Fruit fly (Drosophila melanogaster) whole organism, embryonic: ENCODE measurements around the gene CG6791.

Experiments
- Atf6 ChIP-seq: fragments of 200-800 bp; sonication (Bioruptor generic); IDR thresholded peaks from 2 replicates; pipeline ENCODE4 v1.3.6; 2022; ENCODE audit warnings: missing biosample characterization, missing genetic modification characterization
- Bgb ChIP-seq: fragments of 200-800 bp; sonication (Bioruptor generic); IDR thresholded peaks from 2 replicates; pipeline ENCODE4 v1.3.6; 2022; ENCODE audit warnings: missing biosample characterization, missing genetic modification characterization; ENCODE audit not compliant: partially characterized antibody
- Blimp-1 ChIP-seq: fragments of 200-800 bp; sonication (Bioruptor generic); optimal IDR thresholded peaks from 3 replicates; lab custom pipeline; 2018; ENCODE audit warnings: missing biosample characterization, missing genetic modification characterization, mild to moderate bottlenecking, moderate library complexity, missing genetic modification reagents
- CG10209 ChIP-seq: fragments of 200-800 bp; sonication (Bioruptor generic); optimal IDR thresholded peaks from 3 replicates; lab custom pipeline; 2017; ENCODE audit warnings: missing biosample characterization, mild to moderate bottlenecking, missing genetic modification characterization, missing genetic modification reagents
- CG10431 ChIP-seq: fragments of 200-800 bp; sonication (Bioruptor generic); optimal IDR thresholded peaks from 3 replicates; lab custom pipeline; 2018; ENCODE audit warnings: missing biosample characterization, mild to moderate bottlenecking, missing genetic modification characterization
- CG10543 ChIP-seq: fragments of 200-800 bp; sonication (Bioruptor generic); optimal IDR thresholded peaks from 3 replicates; lab custom pipeline; 2017; ENCODE audit warnings: missing biosample characterization, mild to moderate bottlenecking, missing genetic modification characterization, moderate library complexity
- CG11696 ChIP-seq: fragments of 200-800 bp; sonication (Bioruptor generic); IDR thresholded peaks from 2 replicates; pipeline ENCODE4 v1.3.6; 2022; ENCODE audit warnings: missing biosample characterization, missing genetic modification characterization
- CG12236 ChIP-seq: fragments of 200-800 bp; sonication (Bioruptor generic); optimal IDR thresholded peaks from 2 replicates; lab custom pipeline; 2016; ENCODE audit warnings: missing biosample characterization, missing genetic modification characterization
- CG12769 ChIP-seq: fragments of 200-800 bp; sonication (Bioruptor generic); optimal IDR thresholded peaks from 2 replicates; lab custom pipeline; 2019; ENCODE audit warnings: missing biosample characterization, mild to moderate bottlenecking, missing genetic modification characterization, moderate library complexity
- CG13123 ChIP-seq: fragments of 200-800 bp; sonication (Bioruptor generic); optimal IDR thresholded peaks from 2 replicates; lab custom pipeline; 2016; ENCODE audit warnings: missing biosample characterization, missing genetic modification characterization
- CG15073 ChIP-seq: fragments of 200-800 bp; sonication (Bioruptor generic); optimal IDR thresholded peaks from 2 replicates; lab custom pipeline; 2016; ENCODE audit warnings: missing biosample characterization, missing genetic modification characterization
- CG16813 ChIP-seq: fragments of 200-800 bp; sonication (Bioruptor generic); IDR thresholded peaks from 3 replicates; pipeline ENCODE4 v1.3.6; 2022; ENCODE audit warnings: missing biosample characterization, missing genetic modification characterization; ENCODE audit not compliant: partially characterized antibody
- CG17385 ChIP-seq: fragments of 200-800 bp; sonication (Bioruptor generic); optimal IDR thresholded peaks from 3 replicates; lab custom pipeline; 2018; ENCODE audit warnings: missing biosample characterization, mild to moderate bottlenecking, missing genetic modification characterization
- CG1792 ChIP-seq: fragments of 200-800 bp; sonication (Bioruptor generic); optimal IDR thresholded peaks from 2 replicates; lab custom pipeline; 2016; ENCODE audit warnings: missing biosample characterization, missing genetic modification characterization
- CG18599 ChIP-seq: fragments of 200-800 bp; sonication (Bioruptor generic); optimal IDR thresholded peaks from 3 replicates; lab custom pipeline; 2017; ENCODE audit warnings: missing biosample characterization, missing genetic modification characterization, mild to moderate bottlenecking, moderate library complexity, missing genetic modification reagents
- CG2116 ChIP-seq: fragments of 200-800 bp; sonication (Bioruptor generic); optimal IDR thresholded peaks from 3 replicates; lab custom pipeline; 2018; ENCODE audit warnings: missing biosample characterization, mild to moderate bottlenecking, missing genetic modification characterization
- CG2129 ChIP-seq: fragments of 200-800 bp; sonication (Bioruptor generic); IDR thresholded peaks from 2 replicates; pipeline ENCODE4 v1.3.6; 2022; ENCODE audit warnings: missing biosample characterization, missing genetic modification characterization; ENCODE audit not compliant: partially characterized antibody
- CG3281 ChIP-seq: fragments of 200-800 bp; sonication (Bioruptor generic); optimal IDR thresholded peaks from 3 replicates; lab custom pipeline; 2017; ENCODE audit warnings: missing biosample characterization, mild to moderate bottlenecking, missing genetic modification characterization
- CG33213 ChIP-seq: fragments of 200-800 bp; sonication (Bioruptor generic); optimal IDR thresholded peaks from 3 replicates; lab custom pipeline; 2016; ENCODE audit warnings: missing biosample characterization, missing genetic modification characterization
- CG3995 ChIP-seq: fragments of 200-800 bp; sonication (Bioruptor generic); optimal IDR thresholded peaks from 3 replicates; lab custom pipeline; 2016; ENCODE audit warnings: missing biosample characterization, missing genetic modification characterization
- CG4854 ChIP-seq: fragments of 200-800 bp; sonication (Bioruptor generic); optimal IDR thresholded peaks from 2 replicates; lab custom pipeline; 2016; ENCODE audit warnings: missing biosample characterization, missing genetic modification characterization, inconsistent platforms
- CG7357 ChIP-seq: fragments of 200-800 bp; sonication (Bioruptor generic); IDR thresholded peaks from 3 replicates; pipeline ENCODE4 v1.3.6; 2022; ENCODE audit warnings: missing biosample characterization, missing genetic modification characterization
- CG7928 ChIP-seq: fragments of 200-800 bp; sonication (Bioruptor generic); optimal IDR thresholded peaks from 2 replicates; lab custom pipeline; 2017; ENCODE audit warnings: missing biosample characterization, mild to moderate bottlenecking, missing genetic modification characterization
- CG8765 ChIP-seq: fragments of 200-800 bp; sonication (Bioruptor generic); IDR thresholded peaks from 2 replicates; pipeline ENCODE4 v1.3.6; 2022; ENCODE audit warnings: missing biosample characterization, missing genetic modification characterization
- CG9727 ChIP-seq: fragments of 200-800 bp; sonication (Bioruptor generic); optimal IDR thresholded peaks from 3 replicates; lab custom pipeline; 2017; ENCODE audit warnings: missing biosample characterization, mild to moderate bottlenecking, missing genetic modification characterization
- CG9797 ChIP-seq: fragments of 200-800 bp; sonication (Bioruptor generic); optimal IDR thresholded peaks from 3 replicates; lab custom pipeline; 2018; ENCODE audit warnings: missing biosample characterization, mild to moderate bottlenecking, missing genetic modification characterization
- CHES-1-like ChIP-seq: fragments of 200-800 bp; sonication (Bioruptor generic); optimal IDR thresholded peaks from 2 replicates; lab custom pipeline; 2016; ENCODE audit warnings: missing biosample characterization, missing genetic modification characterization
- Dref ChIP-seq: fragments of 200-800 bp; sonication (Bioruptor generic); IDR thresholded peaks from 2 replicates; pipeline ENCODE4 v1.3.6; 2022; ENCODE audit warnings: missing biosample characterization, missing genetic modification characterization
- Drgx ChIP-seq: fragments of 200-800 bp; sonication (Bioruptor generic); IDR thresholded peaks from 2 replicates; pipeline ENCODE4 v1.3.6; 2022; ENCODE audit warnings: missing biosample characterization, missing genetic modification characterization
- E2f2 ChIP-seq: fragments of 200-800 bp; sonication (Bioruptor generic); IDR thresholded peaks from 2 replicates; pipeline ENCODE4 v1.3.6; 2022; ENCODE audit warnings: missing biosample characterization, missing genetic modification characterization
- Fer1 ChIP-seq: fragments of 200-800 bp; sonication (Bioruptor generic); optimal IDR thresholded peaks from 2 replicates; lab custom pipeline; 2017; ENCODE audit warnings: missing biosample characterization, mild to moderate bottlenecking, missing genetic modification characterization
- Hey ChIP-seq: fragments of 200-800 bp; sonication (Bioruptor generic); optimal IDR thresholded peaks from 3 replicates; lab custom pipeline; 2018; ENCODE audit warnings: missing biosample characterization, mild to moderate bottlenecking, missing genetic modification characterization
- HmgZ ChIP-seq: fragments of 200-800 bp; sonication (Bioruptor generic); optimal IDR thresholded peaks from 2 replicates; lab custom pipeline; 2018; ENCODE audit warnings: missing biosample characterization, mild to moderate bottlenecking, missing genetic modification characterization
- Hsf ChIP-seq: fragments of 200-800 bp; sonication (Bioruptor generic); optimal IDR thresholded peaks from 3 replicates; lab custom pipeline; 2016; ENCODE audit warnings: missing biosample characterization, missing genetic modification characterization
- Meics ChIP-seq: fragments of 200-800 bp; sonication (Bioruptor generic); optimal IDR thresholded peaks from 2 replicates; lab custom pipeline; 2017; ENCODE audit warnings: missing biosample characterization, mild to moderate bottlenecking, missing genetic modification characterization
- Mrtf ChIP-seq: fragments of 200-800 bp; sonication (Bioruptor generic); IDR thresholded peaks from 3 replicates; pipeline ENCODE4 v1.3.6; 2022; ENCODE audit warnings: missing biosample characterization, missing genetic modification characterization
- Rx ChIP-seq: fragments of 200-800 bp; sonication (Bioruptor generic); IDR thresholded peaks from 2 replicates; pipeline ENCODE4 v1.3.6; 2022; ENCODE audit warnings: missing biosample characterization, missing genetic modification characterization
- cad ChIP-seq: fragments of >200 bp; optimal IDR thresholded peaks from 2 replicates; lab custom pipeline; 2017; ENCODE audit warnings: missing biosample characterization, missing genetic modification characterization
- chn ChIP-seq: fragments of 200-800 bp; sonication (Bioruptor generic); optimal IDR thresholded peaks from 2 replicates; lab custom pipeline; 2016; ENCODE audit warnings: missing biosample characterization, missing genetic modification characterization
- croc ChIP-seq: fragments of 200-800 bp; sonication (Bioruptor generic); conservative IDR thresholded peaks from 3 replicates; pipeline ENCODE4 v1.3.6; 2022; ENCODE audit warnings: missing biosample characterization, missing genetic modification characterization
- grn ChIP-seq: fragments of 200-800 bp; sonication (Bioruptor generic); optimal IDR thresholded peaks from 3 replicates; lab custom pipeline; 2017; ENCODE audit warnings: missing biosample characterization, missing genetic modification characterization
- pros ChIP-seq: fragments of 200-800 bp; sonication (Bioruptor generic); optimal IDR thresholded peaks from 3 replicates; lab custom pipeline; 2019; ENCODE audit warnings: missing biosample characterization, mild to moderate bottlenecking, missing genetic modification characterization, moderate library complexity
- run ChIP-seq: fragments of 200-800 bp; sonication (Bioruptor generic); optimal IDR thresholded peaks from 3 replicates; lab custom pipeline; 2018; ENCODE audit warnings: missing biosample characterization, mild to moderate bottlenecking, missing genetic modification characterization
- schlank ChIP-seq: fragments of 200-800 bp; sonication (Bioruptor generic); optimal IDR thresholded peaks from 2 replicates; lab custom pipeline; 2018; ENCODE audit warnings: missing biosample characterization, mild to moderate bottlenecking, missing genetic modification characterization
- sd ChIP-seq: fragments of 200-800 bp; sonication (Bioruptor generic); optimal IDR thresholded peaks from 3 replicates; lab custom pipeline; 2018; ENCODE audit warnings: missing biosample characterization, mild to moderate bottlenecking, missing genetic modification characterization, moderate library complexity
- seq ChIP-seq: fragments of 200-800 bp; sonication (Bioruptor generic); IDR thresholded peaks from 2 replicates; pipeline ENCODE4 v1.3.6; 2022; ENCODE audit warnings: missing biosample characterization, missing genetic modification characterization
- sqz ChIP-seq: fragments of 200-800 bp; sonication (Bioruptor generic); optimal IDR thresholded peaks from 3 replicates; lab custom pipeline; 2018; ENCODE audit warnings: missing biosample characterization, mild to moderate bottlenecking, missing genetic modification characterization
- zen ChIP-seq: fragments of 200-800 bp; sonication (Bioruptor generic); optimal IDR thresholded peaks from 3 replicates; lab custom pipeline; 2018; ENCODE audit warnings: missing biosample characterization, mild to moderate bottlenecking, missing genetic modification characterization, moderate library complexity
- zfh1 ChIP-seq: fragments of 200-800 bp; sonication (Bioruptor generic); IDR thresholded peaks from 3 replicates; pipeline ENCODE4 v1.3.6; 2022; ENCODE audit warnings: missing biosample characterization, missing genetic modification characterization

Gene CG6791

DNA sequence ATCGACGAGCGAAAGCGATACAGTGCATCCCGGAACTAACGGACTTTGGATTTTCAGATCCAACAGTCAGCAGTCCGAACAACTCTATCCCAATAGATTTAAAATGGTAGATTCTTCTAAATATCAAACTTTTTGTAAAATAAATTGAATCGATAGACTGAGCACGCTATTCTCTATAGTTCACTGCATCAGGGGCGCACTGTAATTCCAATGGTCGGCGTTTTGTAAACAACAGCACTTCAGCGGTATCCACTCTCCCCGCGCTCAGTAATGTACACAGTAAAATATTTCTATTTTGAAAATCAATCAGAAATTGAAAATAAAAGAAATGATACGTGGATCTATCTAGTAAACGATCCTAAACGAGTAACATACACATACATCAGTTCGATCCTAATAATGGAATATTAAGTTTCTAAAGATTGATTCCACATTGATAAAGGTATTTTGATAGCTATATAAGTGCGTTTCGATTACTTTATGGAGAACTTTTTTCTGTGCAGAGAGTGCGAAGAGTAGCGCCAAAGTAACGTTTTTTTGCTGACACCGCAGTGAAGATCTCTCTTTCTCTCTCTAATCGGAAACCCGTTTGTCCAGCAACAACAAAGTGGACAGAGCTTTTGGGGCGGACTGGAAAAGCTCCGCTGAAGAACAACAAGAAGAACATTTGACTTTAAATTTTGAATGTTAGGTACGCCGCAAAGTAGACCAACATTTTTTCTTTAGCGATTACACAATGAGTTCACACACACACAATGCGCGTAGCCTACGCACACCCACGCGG is 27.4 kb downstream of the CG6791 start (continued):
- TF ChIP-seq run (tag; lab: Kevin White, UChicago) (peak; percentile 77), CG7928 (GFP tag; lab: Kevin White, UChicago) (peak; percentile 70), CG10209 (GFP tag; lab: Kevin White, UChicago) (peak; percentile 81), CG12769 (tag; lab: Kevin White, UChicago) (peak; percentile 95), CG9727 (GFP tag; lab: Kevin White, UChicago) (peak; percentile 82), Fer1 (peak; percentile 96), Hsf (GFP tag; lab: Kevin White, UChicago) (peak; percentile 89), CG18599 (GFP tag; lab: Kevin White, UChicago) (peak; percentile 95), zfh1 (peak; percentile 95), Drgx (GFP tag; lab: Robert Waterston, UW) (peak; percentile 98), CG8765 (GFP tag; lab: Robert Waterston, UW) (peak; percentile 77), CG15073 (GFP tag; lab: Kevin White, UChicago) (no peak), Blimp-1 (GFP tag; lab: Kevin White, UChicago) (peak; percentile 91), CHES-1-like (GFP tag; lab: Kevin White, UChicago) (peak; percentile 86), CG12236 (GFP tag; lab: Kevin White, UChicago) (peak; percentile 64), CG10431 (peak; percentile 45), CG2116 (GFP tag; lab: Kevin White, UChicago) (peak; percentile 47), croc (peak; percentile 86), E2f2 (GFP tag; lab: Robert Waterston, UW) (peak; percentile 56), cad (GFP tag; lab: Kevin White, UChicago) (no peak), CG9797 (no peak), Meics (GFP tag; lab: Kevin White, UChicago) (peak; percentile 96), CG4854 (peak; percentile 89), schlank (tag; lab: Kevin White, UChicago) (peak; percentile 84), CG10543 (peak; percentile 97), HmgZ (peak; percentile 88), CG7357 (GFP tag; lab: Robert Waterston, UW) (peak; percentile 86), Mrtf (GFP tag; lab: Robert Waterston, UW) (peak; percentile 92), CG3995 (peak; percentile 75), Rx (peak; percentile 89), CG1792 (GFP tag; lab: Kevin White, UChicago) (peak; percentile 95), CG2129 (GFP tag; lab: Robert Waterston, UW) (no peak), chn (GFP tag; lab: Kevin White, UChicago) (peak; percentile 80), Dref (0 out of 2 replicates have a peak, but pooled peaks have one; percentile 38), Bgb (no peak; the same call in 1 of the 2 replicates), Atf6 (peak; percentile 90), sd (tag; lab: Kevin White, UChicago) (peak; percentile 94), sqz (GFP tag; lab: Kevin White, UChicago) (peak; percentile 97), CG3281 (peak; percentile 94), Hey (tag; lab: Kevin White, UChicago) (peak; percentile 31), CG11696 (peak; percentile 92), CG16813 (GFP tag; lab: Robert Waterston, UW) (no peak), CG33213 (GFP tag; lab: Kevin White, UChicago) (peak; percentile 84), pros (GFP tag; lab: Kevin White, UChicago) (peak; percentile 1), seq (peak; percentile 78), zen (tag; lab: Kevin White, UChicago) (peak; percentile 71), CG17385 (GFP tag; lab: Kevin White, UChicago) (peak; percentile 85), CG13123 (peak; percentile 53), grn (GFP tag; lab: Kevin White, UChicago) (peak; percentile 78)
